Worm (Caenorhabditis elegans) whole organism, midembryonic: ENCODE results near the gene C45B11.9.

Experiments used
- cog-1 ChIP-seq: sonication (generic microtip); optimal IDR thresholded peaks from 2 replicates; lab custom pipeline; 2016; ENCODE audit warnings: missing genetic modification characterization, missing compliant biosample characterization
- flt-1 ChIP-seq: fragments of 200-800 bp; sonication (Bioruptor generic); IDR thresholded peaks from 2 replicates; pipeline ENCODE4 v1.3.6; 2022; ENCODE audit warnings: missing genetic modification characterization, missing compliant biosample characterization

ce11 chrV:11060239-11060984, 20.3 kb downstream of the C45B11.9 start, which contains the start of gene T04C12.11:
- TF ChIP-seq flt-1 (GFP tag; lab: Robert Waterston, UW) (no peak), cog-1 (no peak)
